Fruit fly (Drosophila melanogaster): ENCODE data around the gene CG15822.
A peak's percentile ranks its signal among the peaks of the same experiment; 100 is the strongest.

Gene CG15822

DNA sequence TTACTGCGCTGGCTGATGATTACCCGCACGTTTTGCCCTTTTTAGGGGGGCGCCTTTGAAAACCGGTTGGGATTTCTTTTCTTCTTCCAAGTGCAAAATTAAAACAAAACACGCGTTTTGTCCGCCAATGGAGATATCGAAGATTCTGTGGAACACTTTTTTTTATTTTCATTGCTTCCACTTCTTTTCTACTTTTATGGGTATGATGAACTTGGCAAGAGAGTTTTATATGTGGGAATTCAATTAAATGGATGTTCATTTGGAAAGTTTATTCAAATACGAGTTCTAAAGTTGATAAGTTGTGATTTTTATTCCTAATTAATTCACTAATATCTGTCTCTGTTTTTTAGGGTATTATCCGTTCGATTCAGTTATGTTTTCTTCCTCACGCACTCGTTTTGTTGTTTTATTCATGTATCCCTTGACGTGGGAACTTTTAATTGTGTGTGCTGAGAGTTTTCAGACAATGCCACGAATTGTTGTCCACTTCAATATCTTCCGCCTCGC lies 421 bp upstream of the CG15822 start (continued):
- TF ChIP-seq yki (optimal IDR thresholded peaks at IDR 0.05), result no peak
- no peak for TF ChIP-seq exex (tag; optimal IDR thresholded peaks at IDR 0.05)
- no peak for TF ChIP-seq E2f2 (GFP tag; IDR thresholded peaks at IDR 0.05)
- TF ChIP-seq vfl (GFP tag; optimal IDR thresholded peaks at IDR 0.05), result no peak
- TF ChIP-seq YL-1 (GFP tag; optimal IDR thresholded peaks at IDR 0.05), result no peak
- TF ChIP-seq bab2 (GFP tag; optimal IDR thresholded peaks at IDR 0.05), result no peak
- TF ChIP-seq Ets97D (GFP tag; optimal IDR thresholded peaks at IDR 0.05), result no peak
- no peak for TF ChIP-seq CG5953 (GFP tag; IDR thresholded peaks at IDR 0.05)
- no peak for TF ChIP-seq CG18476 (GFP tag; optimal IDR thresholded peaks at IDR 0.05)
- TF ChIP-seq tap (tag; optimal IDR thresholded peaks at IDR 0.05), result no peak
- TF ChIP-seq corto (GFP tag; optimal IDR thresholded peaks at IDR 0.05), result peak; percentile 83
- no peak for TF ChIP-seq CkIIα-i1 (GFP tag; IDR thresholded peaks at IDR 0.05)
- TF ChIP-seq CG8765 (GFP tag; IDR thresholded peaks at IDR 0.05), result no peak
- TF ChIP-seq dmrt11E (tag; optimal IDR thresholded peaks at IDR 0.05), result no peak
- peak; percentile 72; the same call in 1 of the 2 replicates for TF ChIP-seq Xrp1 (GFP tag; IDR thresholded peaks at IDR 0.05)
- TF ChIP-seq MTF-1 (GFP tag; optimal IDR thresholded peaks at IDR 0.05; ENCODE audit: borderline replicate concordance), result no peak
- TF ChIP-seq CG32772 (GFP tag; IDR thresholded peaks at IDR 0.05), result peak; percentile 62
- no peak for TF ChIP-seq CG18764 (GFP tag; optimal IDR thresholded peaks at IDR 0.05)
- no peak for TF ChIP-seq CG7745 (tag; optimal IDR thresholded peaks at IDR 0.05)
- peak; percentile 40 for TF ChIP-seq CG31441 (GFP tag; IDR thresholded peaks at IDR 0.05)
- no peak for TF ChIP-seq CG3407 (GFP tag; optimal IDR thresholded peaks at IDR 0.05)
- TF ChIP-seq lola (GFP tag; optimal IDR thresholded peaks at IDR 0.05), result no peak
- no peak for TF ChIP-seq chm (GFP tag; IDR thresholded peaks at IDR 0.05)
- no peak for TF ChIP-seq gcm (GFP tag; optimal IDR thresholded peaks at IDR 0.05)
- no peak for TF ChIP-seq HLH4C (GFP tag; IDR thresholded peaks at IDR 0.05; ENCODE audit: partially characterized antibody)
- no peak for TF ChIP-seq CG8089 (GFP tag; optimal IDR thresholded peaks at IDR 0.05)
- no peak for TF ChIP-seq ken (GFP tag; IDR thresholded peaks at IDR 0.05)

DNA sequence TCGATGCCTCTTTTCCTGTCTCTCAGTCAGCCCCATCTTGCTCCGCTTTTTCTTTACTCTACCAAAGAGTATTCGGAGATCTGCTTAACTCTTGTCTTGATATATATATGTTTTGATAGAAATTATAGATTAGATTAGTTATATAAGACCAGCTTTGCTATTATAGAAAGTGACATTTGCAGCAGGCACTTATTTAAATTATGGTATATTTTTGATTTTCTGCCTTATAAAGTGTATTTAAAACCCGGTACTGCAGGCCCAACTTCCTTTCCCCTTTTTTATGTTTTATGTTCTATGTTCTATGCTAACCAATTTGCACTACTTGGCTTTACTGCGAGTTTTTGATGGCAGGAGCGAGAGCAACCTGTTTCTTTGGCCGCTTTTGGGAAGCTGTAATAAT lies 1.0 kb downstream of the CG15822 start:
- TF ChIP-seq Drgx (GFP tag; IDR thresholded peaks at IDR 0.05) (peak; percentile 55; the same call in 1 of the 2 replicates), chm (GFP tag; IDR thresholded peaks at IDR 0.05) (no peak), Pdp1 (GFP tag; optimal IDR thresholded peaks at IDR 0.05) (peak in 1 of 2 experiments; percentile 33), CG10366 (GFP tag; IDR thresholded peaks at IDR 0.05) (no peak)

DNA sequence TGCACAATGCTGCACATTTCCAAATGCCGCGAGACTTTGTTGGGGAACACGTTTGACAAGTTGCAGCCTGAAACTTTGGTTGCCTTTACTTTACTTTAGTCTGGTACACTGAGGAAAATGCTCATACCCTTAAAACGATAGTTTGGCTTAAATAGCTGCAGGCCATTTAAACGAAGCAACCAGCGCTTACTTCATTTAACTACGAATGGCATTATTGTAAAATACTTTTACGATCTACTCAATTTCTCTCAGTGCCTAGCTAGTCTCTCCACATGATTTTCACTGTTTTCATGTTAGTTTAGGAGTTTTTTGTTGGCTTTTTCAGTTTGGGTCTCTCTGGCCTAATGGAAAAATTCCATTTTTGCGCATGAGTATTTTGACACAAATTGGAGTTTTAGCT lies 1.6 kb downstream of the CG15822 start:
- no peak for TF ChIP-seq bbx (GFP tag; IDR thresholded peaks at IDR 0.05; ENCODE audit: partially characterized antibody)
- no peak for TF ChIP-seq Poxn (GFP tag; IDR thresholded peaks at IDR 0.05)
- no peak for TF ChIP-seq CG7963 (GFP tag; IDR thresholded peaks at IDR 0.05; ENCODE audit: partially characterized antibody)
- TF ChIP-seq NfI (GFP tag; optimal IDR thresholded peaks at IDR 0.05), result peak; percentile 62
- peak; percentile 32 for TF ChIP-seq CG7786 (GFP tag; optimal IDR thresholded peaks at IDR 0.05)
- TF ChIP-seq peb (GFP tag; IDR thresholded peaks at IDR 0.05), result 0 out of 2 replicates have a peak, but pooled peaks have one; percentile 48
- TF ChIP-seq D19A (tag; optimal IDR thresholded peaks at IDR 0.05), result peak; percentile 75
- TF ChIP-seq org-1 (GFP tag; optimal IDR thresholded peaks at IDR 0.05), result peak; percentile 37
- TF ChIP-seq CG10147 (GFP tag; optimal IDR thresholded peaks at IDR 0.05), result peak; percentile 55
- peak; percentile 69 for TF ChIP-seq unpg (GFP tag; optimal IDR thresholded peaks at IDR 0.05)
- peak; percentile 57 for TF ChIP-seq CG6813 (GFP tag; optimal IDR thresholded peaks at IDR 0.05)
- no peak for TF ChIP-seq CG3838 (GFP tag; optimal IDR thresholded peaks at IDR 0.05)
- TF ChIP-seq CG15514 (GFP tag; optimal IDR thresholded peaks at IDR 0.05), result peak; percentile 30
- TF ChIP-seq Side (GFP tag; optimal IDR thresholded peaks at IDR 0.05), result peak; percentile 69
- TF ChIP-seq kay (GFP tag; optimal IDR thresholded peaks at IDR 0.05), result no peak
- no peak for TF ChIP-seq mirr (GFP tag; optimal IDR thresholded peaks at IDR 0.05)
- TF ChIP-seq pum (GFP tag; optimal IDR thresholded peaks at IDR 0.05), result peak; percentile 70
- TF ChIP-seq bowl (GFP tag; IDR thresholded peaks at IDR 0.05), result peak; percentile 75
- TF ChIP-seq Drgx (GFP tag; IDR thresholded peaks at IDR 0.05), result peak; percentile 96
- TF ChIP-seq amos (GFP tag; IDR thresholded peaks at IDR 0.05; ENCODE audit: partially characterized antibody), result no peak
- TF ChIP-seq CG12236 (GFP tag; optimal IDR thresholded peaks at IDR 0.05), result peak; percentile 18

Measured in whole organism, embryonic.